Fruit fly (Drosophila melanogaster) S2 (cell line): ENCODE measurements around the gene Mis12.

ENCODE experiments used
- CG8478 ChIP-seq: fragments of >200 bp; optimal IDR thresholded peaks from 2 replicates; lab custom pipeline; 2018
- CTCF ChIP-seq, 2 experiments: fragments of >200 bp; optimal IDR thresholded peaks; 2 replicates each; lab custom pipeline; 2018

DNA sequence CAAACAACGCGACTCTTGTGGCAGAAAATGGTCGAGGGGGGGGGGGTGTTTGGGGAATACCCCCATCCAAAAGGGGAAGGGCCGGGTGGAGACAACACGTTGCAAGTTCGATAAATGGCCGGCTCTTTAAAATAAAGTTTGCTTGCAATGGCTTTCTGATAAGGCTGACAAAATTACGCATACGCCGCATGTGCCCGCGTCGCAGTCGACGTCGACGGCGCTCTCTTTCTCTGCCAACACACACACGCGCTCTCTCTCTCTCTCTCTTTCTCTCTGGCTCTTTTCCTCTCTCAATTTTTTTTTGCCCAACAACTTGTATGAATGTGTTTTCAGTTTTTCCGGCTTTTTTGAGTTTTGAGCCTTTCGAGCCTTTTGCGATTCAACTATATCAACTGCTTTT, 28.6 kb upstream of the Mis12 start:
- no peak for TF ChIP-seq CTCF (optimal IDR thresholded peaks at IDR 0.05; lab: Kevin White, UChicago)
- no peak for TF ChIP-seq CG8478
